Comparison of ENCODE assay signal across 1 fruit fly cellular context in the genomic region with DNA sequence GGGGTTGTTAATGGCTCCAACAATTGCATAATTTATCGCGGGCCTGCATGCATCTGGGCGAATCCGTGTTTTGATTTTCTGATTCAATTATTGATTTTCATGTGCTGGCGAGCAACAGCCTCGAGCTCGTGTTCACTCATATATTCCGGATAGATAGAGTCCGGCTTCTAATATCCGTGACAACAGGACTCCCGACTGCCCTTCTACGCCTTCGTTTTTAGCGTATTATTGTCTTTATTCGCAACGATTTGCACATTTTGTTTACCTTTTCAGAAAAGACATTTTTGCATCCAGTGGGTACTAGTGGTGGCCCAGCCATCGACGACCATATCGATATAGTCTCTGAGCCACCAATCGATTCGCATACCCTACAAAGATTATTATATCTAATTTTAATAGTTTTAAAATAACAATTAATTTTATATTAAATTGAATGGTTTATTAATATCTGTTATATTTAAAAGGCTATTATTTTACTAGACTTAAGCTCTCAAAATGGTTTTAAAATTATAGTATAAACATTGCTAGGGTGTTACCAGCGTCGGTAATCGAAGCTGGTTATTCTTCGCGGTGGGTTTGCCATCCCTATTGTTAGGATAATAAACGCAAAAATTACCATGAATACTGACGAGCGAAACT.
TF ChIP-seq lines count a peak whose summit lies in the region.

A gene (minus strand): TSS at position 326 of the 639 bp plus-strand sequence.
A gene (plus strand): TSS at position 555 of the 639 bp plus-strand sequence.

TF ChIP-seq in whole organism, embryonic, 481 proteins besides CTCF, POLR2A, EP300 and RAD21 (continued from another document and continues in another):
- TF ChIP-seq CG14441 (GFP tag; IDR thresholded peaks at IDR 0.05; lab: Robert Waterston, UW) (peak; percentile 95), CG12942 (GFP tag; optimal IDR thresholded peaks at IDR 0.05; lab: Kevin White, UChicago) (peak; percentile 78), Elba2 (GFP tag; optimal IDR thresholded peaks at IDR 0.05; lab: Kevin White, UChicago) (peak; percentile 48), row (GFP tag; IDR thresholded peaks at IDR 0.05; lab: Robert Waterston, UW) (peak; percentile 99), gcm2 (GFP tag; optimal IDR thresholded peaks at IDR 0.05; lab: Kevin White, UChicago) (no peak), MBD-R2 (GFP tag; IDR thresholded peaks at IDR 0.05; lab: Robert Waterston, UW) (peak; percentile 93), ewg (GFP tag; optimal IDR thresholded peaks at IDR 0.05; lab: Kevin White, UChicago) (peak; percentile 72), Spps (tag; optimal IDR thresholded peaks at IDR 0.05; lab: Kevin White, UChicago) (peak; percentile 67), CG2678 (tag; optimal IDR thresholded peaks at IDR 0.05; lab: Kevin White, UChicago) (peak; percentile 92), CG2712 (tag; optimal IDR thresholded peaks at IDR 0.05; lab: Kevin White, UChicago) (peak; percentile 94), CG15601 (tag; optimal IDR thresholded peaks at IDR 0.05; lab: Kevin White, UChicago) (no peak), sr (GFP tag; IDR thresholded peaks at IDR 0.05; lab: Robert Waterston, UW) (peak; percentile 39; the same call in 1 of the 3 replicates), CG14860 (GFP tag; IDR thresholded peaks at IDR 0.05; lab: Robert Waterston, UW; ENCODE audit: partially characterized antibody) (peak; percentile 55; the same call in 2 of the 3 replicates), disco-r (GFP tag; optimal IDR thresholded peaks at IDR 0.05; lab: Kevin White, UChicago) (no peak), CG10209 (GFP tag; optimal IDR thresholded peaks at IDR 0.05; lab: Kevin White, UChicago) (peak; percentile 87), jigr1 (GFP tag; IDR thresholded peaks at IDR 0.05; lab: Robert Waterston, UW) (peak; percentile 84), CG9817 (tag; optimal IDR thresholded peaks at IDR 0.05; lab: Kevin White, UChicago) (peak; percentile 83), Poxn (GFP tag; IDR thresholded peaks at IDR 0.05; lab: Robert Waterston, UW) (no peak; the same call in 1 of the 2 replicates), onecut (GFP tag; IDR thresholded peaks at IDR 0.05; lab: Robert Waterston, UW) (peak; percentile 80), gfzf (GFP tag; optimal IDR thresholded peaks at IDR 0.05; lab: Kevin White, UChicago) (no peak), CG5245 (GFP tag; optimal IDR thresholded peaks at IDR 0.05; lab: Kevin White, UChicago) (peak; percentile 71), ind (GFP tag; optimal IDR thresholded peaks at IDR 0.05; lab: Kevin White, UChicago) (peak; percentile 89), toy (GFP tag; IDR thresholded peaks at IDR 0.05; lab: Robert Waterston, UW) (peak; percentile 69), Fer1 (GFP tag; optimal IDR thresholded peaks at IDR 0.05; lab: Kevin White, UChicago) (peak; percentile 83), Atf-2 (GFP tag; optimal IDR thresholded peaks at IDR 0.05; lab: Kevin White, UChicago) (no peak), CG10543 (GFP tag; optimal IDR thresholded peaks at IDR 0.05; lab: Kevin White, UChicago) (no peak), Doc2 (GFP tag; IDR thresholded peaks at IDR 0.05; lab: Robert Waterston, UW) (peak; percentile 75; the same call in 1 of the 2 replicates), CG9437 (GFP tag; optimal IDR thresholded peaks at IDR 0.05; lab: Kevin White, UChicago) (peak; percentile 81), ranshi (GFP tag; IDR thresholded peaks at IDR 0.05; lab: Robert Waterston, UW) (peak; percentile 93), tin (GFP tag; optimal IDR thresholded peaks at IDR 0.05; lab: Kevin White, UChicago) (peak; percentile 88), CG6854 (GFP tag; optimal IDR thresholded peaks at IDR 0.05; lab: Kevin White, UChicago) (peak; percentile 63), hb (GFP tag; IDR thresholded peaks at IDR 0.05; lab: Robert Waterston, UW; ENCODE audit: partially characterized antibody) (no peak), twi (tag; optimal IDR thresholded peaks at IDR 0.05; lab: Kevin White, UChicago) (peak; percentile 62), Bdp1 (GFP tag; optimal IDR thresholded peaks at IDR 0.05; lab: Kevin White, UChicago) (no peak), lmd (GFP tag; IDR thresholded peaks at IDR 0.05; lab: Robert Waterston, UW) (peak; percentile 96), esg (GFP tag; conservative IDR thresholded peaks at IDR 0.05; lab: Robert Waterston, UW) (peak; percentile 95), Gug (GFP tag; IDR thresholded peaks at IDR 0.05; lab: Robert Waterston, UW) (peak; percentile 88; the same call in 3 of the 4 replicates), z (GFP tag; IDR thresholded peaks at IDR 0.05; lab: Robert Waterston, UW) (peak; percentile 51; the same call in 1 of the 3 replicates), vfl (GFP tag; optimal IDR thresholded peaks at IDR 0.05; lab: Kevin White, UChicago) (peak; percentile 61), Oaz (GFP tag; IDR thresholded peaks at IDR 0.05; lab: Robert Waterston, UW) (peak; percentile 93), Dek (tag; optimal IDR thresholded peaks at IDR 0.05; lab: Kevin White, UChicago) (peak; percentile 90), caup (GFP tag; optimal IDR thresholded peaks at IDR 0.05; lab: Kevin White, UChicago; ENCODE audit: severe bottlenecking) (peak; percentile 83), bigmax (GFP tag; optimal IDR thresholded peaks at IDR 0.05; lab: Kevin White, UChicago) (no peak), ken (GFP tag; IDR thresholded peaks at IDR 0.05; lab: Robert Waterston, UW) (peak; percentile 92), unpg (GFP tag; optimal IDR thresholded peaks at IDR 0.05; lab: Kevin White, UChicago) (peak; percentile 89), eyg (GFP tag; optimal IDR thresholded peaks at IDR 0.05; lab: Kevin White, UChicago) (no peak), Ssrp (tag; optimal IDR thresholded peaks at IDR 0.05; lab: Kevin White, UChicago) (peak; percentile 86), Mes4 (GFP tag; optimal IDR thresholded peaks at IDR 0.05; lab: Kevin White, UChicago) (no peak), dati (GFP tag; IDR thresholded peaks at IDR 0.05; lab: Robert Waterston, UW) (peak; percentile 50), Med (GFP tag; lab: Kevin White, UChicago) (peak; percentile 87), dan (GFP tag; IDR thresholded peaks at IDR 0.05; lab: Robert Waterston, UW) (peak; percentile 68), cg (GFP tag; optimal IDR thresholded peaks at IDR 0.05; lab: Kevin White, UChicago) (no peak), Antp (GFP tag; optimal IDR thresholded peaks at IDR 0.05; lab: Kevin White, UChicago) (peak; percentile 27), lola (GFP tag; optimal IDR thresholded peaks at IDR 0.05; lab: Kevin White, UChicago) (peak in 1 of 3 experiments; percentile 83), CG31388 (GFP tag; optimal IDR thresholded peaks at IDR 0.05; lab: Kevin White, UChicago) (peak; percentile 50), CrebB (tag; optimal IDR thresholded peaks at IDR 0.05; lab: Kevin White, UChicago) (peak; percentile 60), CG6654 (GFP tag; optimal IDR thresholded peaks at IDR 0.05; lab: Kevin White, UChicago) (peak; percentile 58), CG6791 (GFP tag; IDR thresholded peaks at IDR 0.05; lab: Robert Waterston, UW; ENCODE audit: partially characterized antibody) (peak; percentile 39; the same call in 1 of the 3 replicates), Opbp (GFP tag; IDR thresholded peaks at IDR 0.05; lab: Robert Waterston, UW; ENCODE audit: partially characterized antibody) (peak; percentile 37; the same call in 1 of the 3 replicates), CG11695 (GFP tag; IDR thresholded peaks at IDR 0.05; lab: Robert Waterston, UW) (peak; percentile 93), Pdp1 (GFP tag; optimal IDR thresholded peaks at IDR 0.05; lab: Kevin White, UChicago) (peak; percentile 46 to 60), CG7987 (GFP tag; optimal IDR thresholded peaks at IDR 0.05; lab: Kevin White, UChicago) (peak; percentile 77), pho (GFP tag; optimal IDR thresholded peaks at IDR 0.05; lab: Kevin White, UChicago) (peak; percentile 27), CG18764 (GFP tag; optimal IDR thresholded peaks at IDR 0.05; lab: Kevin White, UChicago) (peak; percentile 83), CG6683 (GFP tag; optimal IDR thresholded peaks at IDR 0.05; lab: Kevin White, UChicago) (peak; percentile 58), Dp (GFP tag; optimal IDR thresholded peaks at IDR 0.05; lab: Kevin White, UChicago) (peak; percentile 10), CG34422 (GFP tag; IDR thresholded peaks at IDR 0.05; lab: Robert Waterston, UW) (peak; percentile 95), seq (GFP tag; IDR thresholded peaks at IDR 0.05; lab: Robert Waterston, UW) (peak; percentile 79), ara (GFP tag; IDR thresholded peaks at IDR 0.05; lab: Robert Waterston, UW) (peak; percentile 94), HLHmδ (GFP tag; optimal IDR thresholded peaks at IDR 0.05; lab: Kevin White, UChicago) (no peak), ro (GFP tag; IDR thresholded peaks at IDR 0.05; lab: Robert Waterston, UW) (peak; percentile 72), exex (tag; optimal IDR thresholded peaks at IDR 0.05; lab: Kevin White, UChicago) (peak; percentile 53), gem (tag; optimal IDR thresholded peaks at IDR 0.05; lab: Kevin White, UChicago) (peak; percentile 95), tap (tag; optimal IDR thresholded peaks at IDR 0.05; lab: Kevin White, UChicago) (no peak), GATAe (GFP tag; conservative IDR thresholded peaks at IDR 0.05; lab: Robert Waterston, UW) (peak; percentile 47; the same call in 1 of the 2 replicates), lab (GFP tag; optimal IDR thresholded peaks at IDR 0.05; lab: Kevin White, UChicago) (no peak), tup (GFP tag; optimal IDR thresholded peaks at IDR 0.05; lab: Kevin White, UChicago) (peak; percentile 52), CG17612 (GFP tag; IDR thresholded peaks at IDR 0.05; lab: Robert Waterston, UW) (peak; percentile 65; the same call in 1 of the 2 replicates), CHES-1-like (GFP tag; optimal IDR thresholded peaks at IDR 0.05; lab: Kevin White, UChicago) (peak; percentile 48), so (GFP tag; IDR thresholded peaks at IDR 0.05; lab: Robert Waterston, UW) (peak; percentile 93), Doc3 (GFP tag; IDR thresholded peaks at IDR 0.05; lab: Robert Waterston, UW; ENCODE audit: partially characterized antibody) (peak; percentile 57; the same call in 2 of the 3 replicates), pita (GFP tag; optimal IDR thresholded peaks at IDR 0.05; lab: Kevin White, UChicago) (no peak), pros (GFP tag; optimal IDR thresholded peaks at IDR 0.05; lab: Kevin White, UChicago) (no peak), Mrtf (GFP tag; IDR thresholded peaks at IDR 0.05; lab: Robert Waterston, UW) (peak; percentile 73; the same call in 2 of the 3 replicates), repo (GFP tag; optimal IDR thresholded peaks at IDR 0.05; lab: Kevin White, UChicago) (peak; percentile 22), amos (GFP tag; IDR thresholded peaks at IDR 0.05; lab: Robert Waterston, UW; ENCODE audit: partially characterized antibody) (peak; percentile 59), phol (tag; optimal IDR thresholded peaks at IDR 0.05; lab: Kevin White, UChicago) (peak; percentile 92), CG32532 (GFP tag; IDR thresholded peaks at IDR 0.05; lab: Robert Waterston, UW) (peak; percentile 92), nom (GFP tag; optimal IDR thresholded peaks at IDR 0.05; lab: Kevin White, UChicago) (peak; percentile 48), ERR (GFP tag; optimal IDR thresholded peaks at IDR 0.05; lab: Kevin White, UChicago) (no peak), CG3995 (GFP tag; optimal IDR thresholded peaks at IDR 0.05; lab: Kevin White, UChicago) (peak; percentile 70), E2f1 (GFP tag; IDR thresholded peaks at IDR 0.05; lab: Robert Waterston, UW) (peak; percentile 93), Hsf (GFP tag; optimal IDR thresholded peaks at IDR 0.05; lab: Kevin White, UChicago) (peak; percentile 58), Adf1 (GFP tag; IDR thresholded peaks at IDR 0.05; lab: Robert Waterston, UW) (peak; percentile 65; the same call in 1 of the 2 replicates), bsh (GFP tag; optimal IDR thresholded peaks at IDR 0.05; lab: Kevin White, UChicago) (peak; percentile 23 to 89), gce (GFP tag; IDR thresholded peaks at IDR 0.05; lab: Robert Waterston, UW) (peak; percentile 80; the same call in 2 of the 3 replicates), B-H1 (GFP tag; IDR thresholded peaks at IDR 0.05; lab: Robert Waterston, UW) (peak; percentile 81), NC2β (GFP tag; optimal IDR thresholded peaks at IDR 0.05; lab: Kevin White, UChicago) (no peak), CG7839 (tag; optimal IDR thresholded peaks at IDR 0.05; lab: Kevin White, UChicago) (peak; percentile 92), corto (GFP tag; optimal IDR thresholded peaks at IDR 0.05; lab: Kevin White, UChicago) (peak; percentile 35), Dbx (GFP tag; IDR thresholded peaks at IDR 0.05; lab: Robert Waterston, UW) (peak; percentile 91), ems (GFP tag; optimal IDR thresholded peaks at IDR 0.05; lab: Kevin White, UChicago) (peak; percentile 50), CG12155 (GFP tag; optimal IDR thresholded peaks at IDR 0.05; lab: Kevin White, UChicago) (peak; percentile 79), nerfin-1 (tag; optimal IDR thresholded peaks at IDR 0.05; lab: Kevin White, UChicago) (peak; percentile 78), CG6689 (GFP tag; IDR thresholded peaks at IDR 0.05; lab: Robert Waterston, UW) (peak; percentile 97), CG10274 (GFP tag; optimal IDR thresholded peaks at IDR 0.05; lab: Kevin White, UChicago) (peak; percentile 92), inv (GFP tag; IDR thresholded peaks at IDR 0.05; lab: Robert Waterston, UW; ENCODE audit: partially characterized antibody) (peak; percentile 62), insv (GFP tag; optimal IDR thresholded peaks at IDR 0.05; lab: Kevin White, UChicago) (no peak), fd102C (GFP tag; optimal IDR thresholded peaks at IDR 0.05; lab: Kevin White, UChicago) (peak; percentile 35), Trl (optimal IDR thresholded peaks at IDR 0.05; lab: Kevin White, UChicago) (no peak), Trl (GFP tag; optimal IDR thresholded peaks at IDR 0.05; lab: Kevin White, UChicago) (peak; percentile 46), dimm (GFP tag; IDR thresholded peaks at IDR 0.05; lab: Robert Waterston, UW) (peak; percentile 91), CG14965 (GFP tag; optimal IDR thresholded peaks at IDR 0.05; lab: Kevin White, UChicago; ENCODE audit: borderline replicate concordance) (no peak), CG1529 (GFP tag; optimal IDR thresholded peaks at IDR 0.05; lab: Kevin White, UChicago) (no peak), tll (GFP tag; optimal IDR thresholded peaks at IDR 0.05; lab: Kevin White, UChicago) (no peak), tio (GFP tag; optimal IDR thresholded peaks at IDR 0.05; lab: Kevin White, UChicago) (no peak), CG16813 (GFP tag; IDR thresholded peaks at IDR 0.05; lab: Robert Waterston, UW; ENCODE audit: partially characterized antibody) (peak; percentile 75), CG14014 (GFP tag; IDR thresholded peaks at IDR 0.05; lab: Robert Waterston, UW) (peak; percentile 93), CG1792 (GFP tag; optimal IDR thresholded peaks at IDR 0.05; lab: Kevin White, UChicago) (no peak), slou (GFP tag; optimal IDR thresholded peaks at IDR 0.05; lab: Kevin White, UChicago) (peak; percentile 60)
